Fruit fly (Drosophila melanogaster): Measurements from ENCODE around the gene CG3987.

dm6 chr3R:15112232-15112631 is 27.5 kb upstream of the CG3987 start:
- TF ChIP-seq CG10348 (GFP tag; IDR thresholded peaks at IDR 0.05) (no peak), D1 (tag; optimal IDR thresholded peaks at IDR 0.05) (no peak), CG8301 (tag; optimal IDR thresholded peaks at IDR 0.05) (no peak), CG14655 (GFP tag; optimal IDR thresholded peaks at IDR 0.05) (no peak)
